Worm (Caenorhabditis elegans) whole organism, early embryonic: ENCODE results near the gene T05A1.5.

ENCODE experiments used
- B0310.2 ChIP-seq: sonication (generic microtip); optimal IDR thresholded peaks from 2 replicates; lab custom pipeline; 2016; ENCODE audit warnings: mild to moderate bottlenecking, missing genetic modification characterization, missing compliant biosample characterization
- F13C5.2 ChIP-seq: sonication (generic microtip); optimal IDR thresholded peaks from 2 replicates; lab custom pipeline; 2017; ENCODE audit warnings: mild to moderate bottlenecking, missing genetic modification characterization, inconsistent platforms, missing compliant biosample characterization
- ama-1 ChIP-seq: fragments of 150-350 bp; optimal IDR thresholded peaks from 2 replicates; lab custom pipeline; 2014

DNA sequence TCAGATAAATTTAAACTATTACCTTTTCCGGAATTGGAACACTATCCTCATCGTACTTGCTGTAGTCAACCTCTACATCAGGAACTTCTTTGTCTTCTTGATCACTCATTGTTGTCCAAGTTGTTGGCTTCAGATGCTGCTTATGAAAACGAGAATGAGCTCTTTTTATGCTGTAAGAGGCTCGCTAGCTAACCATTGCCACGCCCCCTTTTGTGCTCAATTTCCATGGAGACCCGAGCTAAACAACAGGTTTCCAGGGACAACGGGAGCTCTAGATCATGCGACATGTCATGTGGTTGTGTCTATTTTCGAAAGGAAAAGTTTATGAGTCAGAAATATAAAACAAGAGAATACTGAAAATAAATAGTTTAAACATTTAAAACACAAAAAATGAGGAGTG is 35.6 kb upstream of the T05A1.5 start, which contains the start of gene C33A12.4:
- TF ChIP-seq ama-1 (no peak), F13C5.2 (tag; lab: Kevin White, UChicago) (no peak), B0310.2 (tag; lab: Kevin White, UChicago) (no peak)
